Worm (Caenorhabditis elegans): ENCODE results near the gene mel-32.

mel-32 gene

DNA sequence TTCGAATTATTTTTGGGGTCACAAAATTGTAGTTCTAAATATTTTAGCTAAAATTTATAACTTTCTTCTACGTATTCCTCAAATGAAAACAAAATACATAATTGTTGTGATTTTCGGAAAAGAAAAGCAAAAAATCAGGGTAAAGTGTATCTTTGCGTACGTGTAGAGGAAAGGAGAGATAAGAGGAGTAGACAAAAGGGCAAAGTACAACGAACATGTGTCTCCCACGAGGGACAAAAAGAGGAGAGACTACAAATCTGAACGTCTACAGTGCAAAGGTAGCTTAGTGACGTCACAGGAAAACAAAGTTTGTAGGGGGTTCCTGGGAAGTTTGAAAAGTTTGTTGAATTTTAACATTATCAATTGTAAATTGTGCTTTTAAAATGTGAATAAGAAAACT, 4.7 kb upstream of the mel-32 start (continued):
- TF ChIP-seq nhr-77 (tag; optimal IDR thresholded peaks at IDR 0.05) (peak; percentile 44), nhr-6 (tag; optimal IDR thresholded peaks at IDR 0.05) (peak; percentile 33), hlh-30 (tag; optimal IDR thresholded peaks at IDR 0.05; ENCODE audit: insufficient read depth) (peak; percentile 82), lin-1 (GFP tag; IDR thresholded peaks at IDR 0.05) (peak; percentile 39; the same call in 1 of the 2 replicates), hif-1 (tag; optimal IDR thresholded peaks at IDR 0.05) (peak; percentile 6 to 63), lin-13 (GFP tag; optimal IDR thresholded peaks at IDR 0.05) (peak; percentile 52), dmd-6 (GFP tag; IDR thresholded peaks at IDR 0.05) (peak; percentile 78), jun-1 (tag; optimal IDR thresholded peaks at IDR 0.05) (peak; percentile 36), pqm-1 (tag; optimal IDR thresholded peaks at IDR 0.05) (peak; percentile 1), skn-1 (tag; optimal IDR thresholded peaks at IDR 0.05) (no peak), T26A8.4 (GFP tag; IDR thresholded peaks at IDR 0.05) (0 out of 2 replicates have a peak, but pooled peaks have one; percentile 26), spr-3 (GFP tag; optimal IDR thresholded peaks at IDR 0.05) (no peak), lin-38 (GFP tag; IDR thresholded peaks at IDR 0.05) (peak; percentile 50), hlh-11 (tag; optimal IDR thresholded peaks at IDR 0.05) (peak; percentile 89), T20F7.1 (GFP tag; optimal IDR thresholded peaks at IDR 0.05) (peak; percentile 53), mes-2 (tag; optimal IDR thresholded peaks at IDR 0.05; ENCODE audit: poor library complexity, severe bottlenecking) (peak; percentile 52), F37D6.2 (tag; optimal IDR thresholded peaks at IDR 0.05) (no peak), lir-3 (tag; optimal IDR thresholded peaks at IDR 0.05) (no peak), mxl-3 (GFP tag; optimal IDR thresholded peaks at IDR 0.05) (peak; percentile 89), Y75B8A.6 (GFP tag; IDR thresholded peaks at IDR 0.05) (no peak), ama-1 (optimal IDR thresholded peaks at IDR 0.05) (peak; percentile 7), cey-2 (tag; optimal IDR thresholded peaks at IDR 0.05; ENCODE audit: borderline replicate concordance, insufficient read depth) (peak; percentile 24), zip-2 (tag; optimal IDR thresholded peaks at IDR 0.05) (no peak), nhr-48 (tag; optimal IDR thresholded peaks at IDR 0.05) (peak; percentile 89), mdl-1 (tag; optimal IDR thresholded peaks at IDR 0.05) (peak; percentile 57 to 93)

ce11 chrIII:6446807-6447206, 4.0 kb upstream of the mel-32 start, which contains the start of gene let-721:
let-721 (minus strand) TSS chrIII:6446907.
- TF ChIP-seq F37D6.2 (tag; optimal IDR thresholded peaks at IDR 0.05), result no peak
- peak in 1 of 2 experiments; percentile 45 for TF ChIP-seq unc-62 (GFP tag; optimal IDR thresholded peaks at IDR 0.05 in 1 of 2)
- TF ChIP-seq unc-62 (tag; optimal IDR thresholded peaks at IDR 0.05), result no peak
- TF ChIP-seq D1046.2 (GFP tag; IDR thresholded peaks at IDR 0.05), result no peak
- no peak for TF ChIP-seq Y105C5A.15 (GFP tag; IDR thresholded peaks at IDR 0.05)
- no peak for TF ChIP-seq duxl-1 (tag; optimal IDR thresholded peaks at IDR 0.05; ENCODE audit: poor library complexity)
- TF ChIP-seq vab-7 (GFP tag; IDR thresholded peaks at IDR 0.05), result 0 out of 2 replicates have a peak, but pooled peaks have one; percentile 11
- no peak for TF ChIP-seq lin-29 (GFP tag; IDR thresholded peaks at IDR 0.05)
- no peak for TF ChIP-seq nhr-10 (tag; optimal IDR thresholded peaks at IDR 0.05)
- TF ChIP-seq F49E8.2 (tag; optimal IDR thresholded peaks at IDR 0.05; ENCODE audit: borderline replicate concordance), result no peak
- TF ChIP-seq ceh-20 (GFP tag; IDR thresholded peaks at IDR 0.05), result no peak

ce11 chrIII:6444335-6444734, 1.5 kb upstream of the mel-32 start, which contains the start of gene C05D11.13:
C05D11.13 (minus strand) TSS chrIII:6444586.
- TF ChIP-seq dpl-1 (GFP tag; optimal IDR thresholded peaks at IDR 0.05), result peak; percentile 12
- peak; percentile 39 for TF ChIP-seq nhr-102 (tag; optimal IDR thresholded peaks at IDR 0.05)
- no peak for TF ChIP-seq R02D3.7 (tag; optimal IDR thresholded peaks at IDR 0.05)
- no peak for TF ChIP-seq ceh-20 (GFP tag; IDR thresholded peaks at IDR 0.05)
- TF ChIP-seq T26A8.4 (GFP tag; IDR thresholded peaks at IDR 0.05), result peak; percentile 63; the same call in 1 of the 2 replicates
- 0 out of 2 replicates have a peak, but pooled peaks have one; percentile 27 for TF ChIP-seq arid-1 (GFP tag; conservative IDR thresholded peaks at IDR 0.05)
- TF ChIP-seq mxl-3 (GFP tag; optimal IDR thresholded peaks at IDR 0.05), result peak; percentile 42
- TF ChIP-seq nhr-28 (tag; optimal IDR thresholded peaks at IDR 0.05), result peak; percentile 43
- no peak for TF ChIP-seq vab-7 (GFP tag; IDR thresholded peaks at IDR 0.05)
- TF ChIP-seq hmg-1.1 (GFP tag; IDR thresholded peaks at IDR 0.05), result peak; percentile 34; the same call in 1 of the 2 replicates
- TF ChIP-seq tra-1 (GFP tag; IDR thresholded peaks at IDR 0.05), result no peak
- TF ChIP-seq dmd-9 (GFP tag; IDR thresholded peaks at IDR 0.05), result no peak
- TF ChIP-seq zip-11 (GFP tag; IDR thresholded peaks at IDR 0.05), result no peak
- TF ChIP-seq fos-1 (tag; optimal IDR thresholded peaks at IDR 0.05), result no peak
- no peak for TF ChIP-seq dmd-8 (GFP tag; IDR thresholded peaks at IDR 0.05)
- peak; percentile 27; the same call in 1 of the 2 replicates for TF ChIP-seq lin-1 (GFP tag; IDR thresholded peaks at IDR 0.05)
- peak; percentile 30; the same call in 1 of the 2 replicates for TF ChIP-seq dmd-6 (GFP tag; IDR thresholded peaks at IDR 0.05)
- TF ChIP-seq mes-2 (tag; optimal IDR thresholded peaks at IDR 0.05; ENCODE audit: poor library complexity, severe bottlenecking), result peak; percentile 56
- TF ChIP-seq aly-2 (tag; optimal IDR thresholded peaks at IDR 0.05), result no peak
- peak; percentile 37 for TF ChIP-seq rbr-2 (tag; optimal IDR thresholded peaks at IDR 0.05)
- no peak for TF ChIP-seq nhr-10 (tag; optimal IDR thresholded peaks at IDR 0.05)
- peak; percentile 19 for TF ChIP-seq ama-1 (optimal IDR thresholded peaks at IDR 0.05)
